Fruit fly (Drosophila melanogaster) whole organism, embryonic: ENCODE measurements around the gene CG17625.

ENCODE experiments used
- Abd-B ChIP-seq: fragments of 200-800 bp; sonication (Bioruptor generic); optimal IDR thresholded peaks from 2 replicates; lab custom pipeline; 2018; ENCODE audit warnings: missing biosample characterization, mild to moderate bottlenecking, missing genetic modification characterization, moderate library complexity
- BEAF-32 ChIP-seq: fragments of 200-800 bp; sonication (Bioruptor generic); optimal IDR thresholded peaks from 3 replicates; lab custom pipeline; 2017; ENCODE audit warnings: missing biosample characterization, missing genetic modification characterization, mild to moderate bottlenecking, moderate library complexity, missing genetic modification reagents
- CG10147 ChIP-seq: fragments of 200-800 bp; sonication (Bioruptor generic); optimal IDR thresholded peaks from 2 replicates; lab custom pipeline; 2019; ENCODE audit warnings: missing biosample characterization, mild to moderate bottlenecking, missing genetic modification characterization, moderate library complexity
- CG1024 ChIP-seq: fragments of 200-800 bp; sonication (Bioruptor generic); IDR thresholded peaks from 2 replicates; pipeline ENCODE4 v1.3.6; 2022; ENCODE audit warnings: missing biosample characterization, missing genetic modification characterization
- CG10959 ChIP-seq: fragments of 200-800 bp; sonication (Bioruptor generic); IDR thresholded peaks from 2 replicates; pipeline ENCODE4 v1.3.6; 2022; ENCODE audit warnings: missing biosample characterization, missing genetic modification characterization
- CG11560 ChIP-seq: fragments of 200-800 bp; sonication (Bioruptor generic); IDR thresholded peaks from 3 replicates; pipeline ENCODE4 v1.3.6; 2022; ENCODE audit warnings: missing biosample characterization, missing genetic modification characterization
- CG12155 ChIP-seq: fragments of 200-800 bp; sonication (Bioruptor generic); optimal IDR thresholded peaks from 3 replicates; lab custom pipeline; 2016; ENCODE audit warnings: missing biosample characterization, missing genetic modification characterization
- CG12942 ChIP-seq: fragments of 200-800 bp; sonication (Bioruptor generic); optimal IDR thresholded peaks from 3 replicates; lab custom pipeline; 2016; ENCODE audit warnings: missing biosample characterization, missing genetic modification characterization
- CG13296 ChIP-seq: fragments of 200-800 bp; sonication (Bioruptor generic); optimal IDR thresholded peaks from 3 replicates; lab custom pipeline; 2018; ENCODE audit warnings: missing biosample characterization, mild to moderate bottlenecking, missing genetic modification characterization
- CG15479 ChIP-seq: fragments of 200-800 bp; sonication (Bioruptor generic); optimal IDR thresholded peaks from 3 replicates; lab custom pipeline; 2019; ENCODE audit warnings: missing biosample characterization, mild to moderate bottlenecking, missing genetic modification characterization, moderate library complexity
- CG15696 ChIP-seq: fragments of 200-800 bp; sonication (Bioruptor generic); optimal IDR thresholded peaks from 2 replicates; lab custom pipeline; 2019; ENCODE audit warnings: missing biosample characterization, mild to moderate bottlenecking, missing genetic modification characterization, moderate library complexity
- CG17385 ChIP-seq: fragments of 200-800 bp; sonication (Bioruptor generic); optimal IDR thresholded peaks from 3 replicates; lab custom pipeline; 2018; ENCODE audit warnings: missing biosample characterization, mild to moderate bottlenecking, missing genetic modification characterization
- CG17829 ChIP-seq: fragments of 200-800 bp; optimal IDR thresholded peaks from 2 replicates; lab custom pipeline; 2019; ENCODE audit warnings: missing biosample characterization, mild to moderate bottlenecking, missing genetic modification characterization, moderate library complexity
- CG34422 ChIP-seq: fragments of 200-800 bp; sonication (Bioruptor generic); IDR thresholded peaks from 3 replicates; pipeline ENCODE4 v1.3.6; 2022; ENCODE audit warnings: missing biosample characterization, missing genetic modification characterization
- CG4820 ChIP-seq: fragments of 200-800 bp; sonication (Bioruptor generic); optimal IDR thresholded peaks from 3 replicates; lab custom pipeline; 2016; ENCODE audit warnings: missing biosample characterization, missing genetic modification characterization
- CG5953 ChIP-seq: fragments of 200-800 bp; sonication (Bioruptor generic); IDR thresholded peaks from 2 replicates; pipeline ENCODE4 v1.3.6; 2022; ENCODE audit warnings: missing biosample characterization, missing genetic modification characterization
- CG7556 ChIP-seq: fragments of 200-800 bp; sonication (Bioruptor generic); optimal IDR thresholded peaks from 2 replicates; lab custom pipeline; 2017; ENCODE audit warnings: missing biosample characterization, mild to moderate bottlenecking, missing genetic modification characterization
- CG7786 ChIP-seq: fragments of 200-800 bp; sonication (Bioruptor generic); optimal IDR thresholded peaks from 2 replicates; lab custom pipeline; 2016; ENCODE audit warnings: missing biosample characterization, missing genetic modification characterization
- Camta ChIP-seq: fragments of 200-800 bp; sonication (Bioruptor generic); optimal IDR thresholded peaks from 2 replicates; lab custom pipeline; 2016; ENCODE audit warnings: missing biosample characterization, missing genetic modification characterization
- CkIIα-i1 ChIP-seq: fragments of 200-800 bp; sonication (Bioruptor generic); IDR thresholded peaks from 2 replicates; pipeline ENCODE4 v1.3.6; 2022; ENCODE audit warnings: missing biosample characterization, missing genetic modification characterization
- CoRest ChIP-seq: fragments of 200-800 bp; sonication (Bioruptor generic); optimal IDR thresholded peaks from 3 replicates; lab custom pipeline; 2018; ENCODE audit warnings: missing biosample characterization, mild to moderate bottlenecking, missing genetic modification characterization, moderate library complexity
- CrebB ChIP-seq: fragments of 200-800 bp; sonication (Bioruptor generic); optimal IDR thresholded peaks from 3 replicates; lab custom pipeline; 2018; ENCODE audit warnings: missing biosample characterization, mild to moderate bottlenecking, missing genetic modification characterization
- D19B ChIP-seq: fragments of 200-800 bp; sonication (Bioruptor generic); optimal IDR thresholded peaks from 2 replicates; lab custom pipeline; 2017; ENCODE audit warnings: missing biosample characterization, mild to moderate bottlenecking, missing genetic modification characterization
- Dbx ChIP-seq: fragments of 200-800 bp; sonication (Bioruptor generic); IDR thresholded peaks from 3 replicates; pipeline ENCODE4 v1.3.6; 2022; ENCODE audit warnings: missing biosample characterization, missing genetic modification characterization
- E2f1 ChIP-seq: fragments of 200-800 bp; sonication (Bioruptor generic); IDR thresholded peaks from 2 replicates; pipeline ENCODE4 v1.3.6; 2022; ENCODE audit warnings: missing biosample characterization, missing genetic modification characterization
- Ets97D ChIP-seq: fragments of 200-800 bp; sonication (Bioruptor generic); optimal IDR thresholded peaks from 3 replicates; lab custom pipeline; 2016; ENCODE audit warnings: missing biosample characterization, missing genetic modification characterization
- Hr39 ChIP-seq: fragments of >200 bp; optimal IDR thresholded peaks from 2 replicates; lab custom pipeline; 2017
- Meics ChIP-seq: fragments of 200-800 bp; sonication (Bioruptor generic); optimal IDR thresholded peaks from 2 replicates; lab custom pipeline; 2017; ENCODE audit warnings: missing biosample characterization, mild to moderate bottlenecking, missing genetic modification characterization
- Mes4 ChIP-seq: fragments of 200-800 bp; sonication (Bioruptor generic); optimal IDR thresholded peaks from 2 replicates; lab custom pipeline; 2016; ENCODE audit warnings: missing biosample characterization, missing genetic modification characterization
- NK7.1 ChIP-seq: fragments of 200-800 bp; sonication (Bioruptor generic); optimal IDR thresholded peaks from 3 replicates; lab custom pipeline; 2016; ENCODE audit warnings: missing biosample characterization, missing genetic modification characterization
- Nf-YC ChIP-seq: fragments of 200-800 bp; optimal IDR thresholded peaks from 3 replicates; lab custom pipeline; 2019; ENCODE audit warnings: missing biosample characterization, mild to moderate bottlenecking, missing genetic modification characterization, moderate library complexity
- Oli ChIP-seq: fragments of 200-800 bp; sonication (Bioruptor generic); optimal IDR thresholded peaks from 2 replicates; lab custom pipeline; 2018; ENCODE audit warnings: missing biosample characterization, mild to moderate bottlenecking, missing genetic modification characterization, moderate library complexity
- Rfx ChIP-seq: fragments of 200-800 bp; sonication (Bioruptor generic); IDR thresholded peaks from 2 replicates; pipeline ENCODE4 v1.3.6; 2022; ENCODE audit warnings: missing biosample characterization, missing genetic modification characterization
- Tbp ChIP-seq: fragments of >200 bp; optimal IDR thresholded peaks from 2 replicates; lab custom pipeline; 2018; ENCODE audit warnings: missing biosample characterization, missing genetic modification characterization
- abd-A ChIP-seq: fragments of 200-800 bp; sonication (Bioruptor generic); optimal IDR thresholded peaks from 3 replicates; lab custom pipeline; 2019; ENCODE audit warnings: missing biosample characterization, mild to moderate bottlenecking, missing genetic modification characterization, moderate library complexity
- amos ChIP-seq: fragments of 200-800 bp; sonication (Bioruptor generic); IDR thresholded peaks from 2 replicates; pipeline ENCODE4 v1.3.6; 2022; ENCODE audit warnings: missing biosample characterization, missing genetic modification characterization; ENCODE audit not compliant: partially characterized antibody
- btn ChIP-seq: fragments of 200-800 bp; sonication (Bioruptor generic); optimal IDR thresholded peaks from 2 replicates; lab custom pipeline; 2016; ENCODE audit warnings: missing biosample characterization, missing genetic modification characterization
- dan ChIP-seq: fragments of 200-800 bp; sonication (Bioruptor generic); IDR thresholded peaks from 2 replicates; pipeline ENCODE4 v1.3.6; 2022; ENCODE audit warnings: missing biosample characterization, missing genetic modification characterization
- dm ChIP-seq: fragments of 200-800 bp; sonication (Bioruptor generic); optimal IDR thresholded peaks from 3 replicates; lab custom pipeline; 2016; ENCODE audit warnings: missing biosample characterization, missing genetic modification characterization
- gcm ChIP-seq: fragments of 200-800 bp; sonication (Bioruptor generic); optimal IDR thresholded peaks from 2 replicates; lab custom pipeline; 2019; ENCODE audit warnings: missing biosample characterization, mild to moderate bottlenecking, missing genetic modification characterization, moderate library complexity
- lmd ChIP-seq: fragments of 200-800 bp; sonication (Bioruptor generic); IDR thresholded peaks from 2 replicates; pipeline ENCODE4 v1.3.6; 2022; ENCODE audit warnings: missing biosample characterization, missing genetic modification characterization
- mld ChIP-seq: fragments of 200-800 bp; sonication (Bioruptor generic); IDR thresholded peaks from 3 replicates; pipeline ENCODE4 v1.3.6; 2022; ENCODE audit warnings: missing biosample characterization, missing genetic modification characterization; ENCODE audit not compliant: partially characterized antibody
- nom ChIP-seq: fragments of 200-800 bp; sonication (Bioruptor generic); optimal IDR thresholded peaks from 2 replicates; lab custom pipeline; 2017; ENCODE audit warnings: missing biosample characterization, missing genetic modification characterization, mild to moderate bottlenecking, moderate library complexity, missing genetic modification reagents
- p53 ChIP-seq: fragments of 200-800 bp; sonication (Bioruptor generic); optimal IDR thresholded peaks from 2 replicates; lab custom pipeline; 2016; ENCODE audit warnings: missing biosample characterization, missing genetic modification characterization
- ro ChIP-seq: fragments of 200-800 bp; sonication (Bioruptor generic); IDR thresholded peaks from 2 replicates; pipeline ENCODE4 v1.3.6; 2022; ENCODE audit warnings: missing biosample characterization, missing genetic modification characterization
- run ChIP-seq: fragments of 200-800 bp; sonication (Bioruptor generic); optimal IDR thresholded peaks from 3 replicates; lab custom pipeline; 2018; ENCODE audit warnings: missing biosample characterization, mild to moderate bottlenecking, missing genetic modification characterization
- stwl ChIP-seq: fragments of 200-800 bp; sonication (Bioruptor generic); optimal IDR thresholded peaks from 3 replicates; lab custom pipeline; 2018; ENCODE audit warnings: missing biosample characterization, mild to moderate bottlenecking, missing genetic modification characterization, moderate library complexity
- tgo ChIP-seq: fragments of 200-800 bp; sonication (Bioruptor generic); IDR thresholded peaks from 3 replicates; pipeline ENCODE4 v1.3.6; 2022; ENCODE audit warnings: missing biosample characterization, missing genetic modification characterization
- tin ChIP-seq: fragments of 200-800 bp; sonication (Bioruptor generic); optimal IDR thresholded peaks from 3 replicates; lab custom pipeline; 2016; ENCODE audit warnings: missing biosample characterization, missing genetic modification characterization
- unc-4 ChIP-seq: fragments of 200-800 bp; sonication (Bioruptor generic); IDR thresholded peaks from 2 replicates; pipeline ENCODE4 v1.3.6; 2022; ENCODE audit warnings: missing biosample characterization, missing genetic modification characterization; ENCODE audit not compliant: partially characterized antibody
- zen2 ChIP-seq: fragments of 200-800 bp; sonication (Bioruptor generic); IDR thresholded peaks from 3 replicates; pipeline ENCODE4 v1.3.6; 2022; ENCODE audit warnings: missing biosample characterization, missing genetic modification characterization; ENCODE audit not compliant: partially characterized antibody

CG17625 gene

DNA sequence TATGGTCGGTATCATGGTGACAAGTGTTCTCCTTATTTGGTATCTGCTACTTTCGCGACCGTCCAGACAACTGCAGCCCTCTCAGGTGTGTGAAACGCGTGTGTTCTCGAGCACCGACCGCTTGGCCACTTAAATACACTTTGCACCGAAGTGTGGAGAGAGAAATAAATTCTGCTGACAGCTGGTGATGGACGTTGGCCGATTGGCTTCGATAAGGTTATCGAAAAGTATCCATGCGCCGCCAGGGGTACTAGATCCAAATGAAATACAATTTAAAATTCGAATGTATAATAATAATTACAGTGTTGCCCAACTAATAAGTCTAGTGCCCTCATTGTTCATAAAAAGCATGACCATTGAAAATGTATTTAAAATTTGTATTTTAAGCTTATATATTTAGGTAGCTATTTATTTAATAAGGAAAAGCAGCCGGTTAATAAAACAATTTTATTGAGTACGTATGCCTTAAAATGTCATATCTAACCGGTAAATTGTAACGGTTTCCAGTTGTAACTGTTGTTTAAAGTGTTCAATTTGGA, at the start of gene CG17625, which contains the start of gene Gclm (continued):
- TF ChIP-seq Ets97D (GFP tag; lab: Kevin White, UChicago), result peak; percentile 77
- TF ChIP-seq CG13296, result peak; percentile 76
- peak; percentile 35; the same call in 1 of the 2 replicates for TF ChIP-seq CG1024 (GFP tag; lab: Robert Waterston, UW)
- peak; percentile 65 for TF ChIP-seq zen2 (GFP tag; lab: Robert Waterston, UW)
- peak; percentile 57 for TF ChIP-seq E2f1 (GFP tag; lab: Robert Waterston, UW)
- peak; percentile 68; the same call in 1 of the 3 replicates for TF ChIP-seq mld (GFP tag; lab: Robert Waterston, UW)
- peak; percentile 27 for TF ChIP-seq CG10147 (GFP tag; lab: Kevin White, UChicago)
- no peak for TF ChIP-seq dan (GFP tag; lab: Robert Waterston, UW)
- 0 out of 3 replicates have a peak, but pooled peaks have one; percentile 36 for TF ChIP-seq CG11560
- peak; percentile 81 for TF ChIP-seq BEAF-32 (GFP tag; lab: Kevin White, UChicago)
- peak; percentile 24 for TF ChIP-seq CG17385
- no peak for TF ChIP-seq p53 (GFP tag; lab: Kevin White, UChicago)
- TF ChIP-seq amos (GFP tag; lab: Robert Waterston, UW), result peak; percentile 84
- peak; percentile 54; the same call in 1 of the 2 replicates for TF ChIP-seq lmd
- 0 out of 2 replicates have a peak, but pooled peaks have one; percentile 47 for TF ChIP-seq CG5953 (GFP tag; lab: Robert Waterston, UW)
- TF ChIP-seq dm (GFP tag; lab: Kevin White, UChicago), result peak; percentile 73
- TF ChIP-seq CG17829 (tag; lab: Kevin White, UChicago), result peak; percentile 74
- TF ChIP-seq tgo (GFP tag; lab: Robert Waterston, UW), result peak; percentile 50
- TF ChIP-seq CG34422 (GFP tag; lab: Robert Waterston, UW), result peak; percentile 74
- TF ChIP-seq abd-A (tag; lab: Kevin White, UChicago), result no peak
- TF ChIP-seq NK7.1 (GFP tag; lab: Kevin White, UChicago), result no peak
- peak; percentile 4 for TF ChIP-seq CG12942 (GFP tag; lab: Kevin White, UChicago)
- TF ChIP-seq CoRest (tag; lab: Kevin White, UChicago), result peak; percentile 70
- TF ChIP-seq tin (GFP tag; lab: Kevin White, UChicago), result peak; percentile 41
- no peak for TF ChIP-seq D19B
- peak; percentile 93 for TF ChIP-seq stwl (tag; lab: Kevin White, UChicago)
- no peak for TF ChIP-seq CG4820 (GFP tag; lab: Kevin White, UChicago)
- TF ChIP-seq unc-4 (GFP tag; lab: Robert Waterston, UW), result peak; percentile 75
- no peak for TF ChIP-seq CG7786 (GFP tag; lab: Kevin White, UChicago)
- peak; percentile 34 for TF ChIP-seq CG15696
- peak; percentile 66 for TF ChIP-seq Rfx (GFP tag; lab: Robert Waterston, UW)
- TF ChIP-seq Camta (GFP tag; lab: Kevin White, UChicago), result no peak
- peak; percentile 58 for TF ChIP-seq Meics (GFP tag; lab: Kevin White, UChicago)
- peak; percentile 58 for TF ChIP-seq CG7556 (GFP tag; lab: Kevin White, UChicago)
- peak; percentile 85 for TF ChIP-seq Dbx
- TF ChIP-seq Nf-YC (tag; lab: Kevin White, UChicago), result peak; percentile 60
- TF ChIP-seq Abd-B (GFP tag; lab: Kevin White, UChicago), result peak; percentile 75
- TF ChIP-seq ro (GFP tag; lab: Robert Waterston, UW), result no peak
- no peak for TF ChIP-seq CG15479 (GFP tag; lab: Kevin White, UChicago)
- TF ChIP-seq CrebB (tag; lab: Kevin White, UChicago), result peak; percentile 27
- TF ChIP-seq CkIIα-i1 (GFP tag; lab: Robert Waterston, UW), result no peak
- no peak for TF ChIP-seq Tbp
- TF ChIP-seq Hr39, result no peak
- TF ChIP-seq CG10959 (GFP tag; lab: Robert Waterston, UW), result peak; percentile 27; the same call in 1 of the 2 replicates
- TF ChIP-seq nom (GFP tag; lab: Kevin White, UChicago), result no peak
- no peak for TF ChIP-seq Oli (tag; lab: Kevin White, UChicago)
- no peak for TF ChIP-seq run (tag; lab: Kevin White, UChicago)
- peak; percentile 3 for TF ChIP-seq Mes4 (GFP tag; lab: Kevin White, UChicago)
- peak; percentile 57 for TF ChIP-seq gcm
- no peak for TF ChIP-seq btn
- TF ChIP-seq CG12155, result peak; percentile 29
